Worm (Caenorhabditis elegans) whole organism, late embryonic: ENCODE data around the gene F44F4.3.
A peak's percentile ranks its signal among the peaks of the same experiment; 100 is the strongest.

Experiments used
- K09A11.1 ChIP-seq: sonication (generic microtip); optimal IDR thresholded peaks from 2 replicates; lab custom pipeline; 2017; ENCODE audit warnings: antibody characterized with exemption, mild to moderate bottlenecking, missing genetic modification characterization, missing compliant biosample characterization; ENCODE audit not compliant: insufficient read depth
- T23F11.4 ChIP-seq: fragments of 200-800 bp; sonication (Bioruptor generic); optimal IDR thresholded peaks from 2 replicates; lab custom pipeline; 2018; ENCODE audit warnings: mild to moderate bottlenecking, missing genetic modification characterization, missing compliant biosample characterization
- ama-1 ChIP-seq: fragments of 150-350 bp; optimal IDR thresholded peaks from 2 replicates; lab custom pipeline; 2014
- ceh-18 ChIP-seq: sonication (generic microtip); optimal IDR thresholded peaks from 2 replicates; lab custom pipeline; 2016; ENCODE audit warnings: missing genetic modification characterization, missing compliant biosample characterization
- ceh-2 ChIP-seq: sonication (generic microtip); optimal IDR thresholded peaks from 2 replicates; lab custom pipeline; 2016; ENCODE audit warnings: missing genotype, missing genetic modification characterization, missing compliant biosample characterization
- ceh-22 ChIP-seq: sonication (generic microtip); optimal IDR thresholded peaks from 2 replicates; lab custom pipeline; 2017; ENCODE audit warnings: missing biosample characterization, missing genetic modification characterization
- ceh-24 ChIP-seq: sonication (generic microtip); optimal IDR thresholded peaks from 2 replicates; lab custom pipeline; 2016; ENCODE audit warnings: mild to moderate bottlenecking, missing genetic modification characterization, missing compliant biosample characterization
- ceh-48 ChIP-seq: sonication (generic microtip); optimal IDR thresholded peaks from 2 replicates; lab custom pipeline; 2016; ENCODE audit warnings: missing genetic modification characterization, inconsistent platforms, missing compliant biosample characterization
- ceh-9 ChIP-seq: sonication (generic microtip); optimal IDR thresholded peaks from 2 replicates; lab custom pipeline; 2016; ENCODE audit warnings: mild to moderate bottlenecking, missing genetic modification characterization, inconsistent platforms, missing compliant biosample characterization
- che-1 ChIP-seq: sonication (generic microtip); optimal IDR thresholded peaks from 2 replicates; lab custom pipeline; 2016; ENCODE audit warnings: mild to moderate bottlenecking, missing genetic modification characterization, missing compliant biosample characterization
- dmd-4 ChIP-seq: sonication (generic microtip); optimal IDR thresholded peaks from 2 replicates; lab custom pipeline; 2016; ENCODE audit warnings: borderline replicate concordance, missing genetic modification characterization, missing compliant biosample characterization
- elt-2 ChIP-seq: sonication (generic microtip); optimal IDR thresholded peaks from 2 replicates; lab custom pipeline; 2016; ENCODE audit warnings: missing genetic modification reagents, missing genetic modification characterization, missing compliant biosample characterization
- elt-4 ChIP-seq: sonication (generic microtip); optimal IDR thresholded peaks from 2 replicates; lab custom pipeline; 2016; ENCODE audit warnings: missing genetic modification characterization, missing compliant biosample characterization
- eyg-1 ChIP-seq: sonication (generic microtip); optimal IDR thresholded peaks from 2 replicates; lab custom pipeline; 2016; ENCODE audit warnings: missing genotype, missing genetic modification characterization, missing compliant biosample characterization
- fkh-10 ChIP-seq: fragments of 150-350 bp; optimal IDR thresholded peaks from 2 replicates; lab custom pipeline; 2014; ENCODE audit warnings: missing biosample characterization, missing genetic modification reagents, missing genetic modification characterization
- hlh-30 ChIP-seq: sonication (generic microtip); optimal IDR thresholded peaks from 2 replicates; lab custom pipeline; 2017; ENCODE audit warnings: antibody characterized with exemption, missing genetic modification characterization, missing compliant biosample characterization; ENCODE audit not compliant: insufficient read depth
- hlh-8 ChIP-seq: sonication (generic microtip); optimal IDR thresholded peaks from 2 replicates; lab custom pipeline; 2016; ENCODE audit warnings: missing genotype, missing genetic modification characterization, missing compliant biosample characterization
- lim-6 ChIP-seq: sonication (generic microtip); optimal IDR thresholded peaks from 2 replicates; lab custom pipeline; 2016; ENCODE audit warnings: missing genetic modification characterization, missing compliant biosample characterization
- lin-11 ChIP-seq: fragments of 200-800 bp; sonication (Bioruptor generic); optimal IDR thresholded peaks from 2 replicates; lab custom pipeline; 2018; ENCODE audit warnings: mild to moderate bottlenecking, missing genetic modification characterization, missing compliant biosample characterization
- madf-2 ChIP-seq: sonication (generic microtip); optimal IDR thresholded peaks from 2 replicates; lab custom pipeline; 2017; ENCODE audit warnings: missing genetic modification characterization, missing compliant biosample characterization
- mec-3 ChIP-seq: sonication (generic microtip); optimal IDR thresholded peaks from 2 replicates; lab custom pipeline; 2016; ENCODE audit warnings: borderline replicate concordance, missing genetic modification characterization, missing compliant biosample characterization
- nfya-1 ChIP-seq: sonication (generic microtip); optimal IDR thresholded peaks from 2 replicates; lab custom pipeline; 2017; ENCODE audit warnings: missing genetic modification characterization, mild to moderate bottlenecking, missing compliant biosample characterization, antibody characterized with exemption, moderate library complexity
- nhr-11 ChIP-seq: fragments of 150-350 bp; optimal IDR thresholded peaks from 2 replicates; lab custom pipeline; 2014; ENCODE audit warnings: missing biosample characterization, missing genetic modification characterization
- npax-4 ChIP-seq: sonication (generic microtip); optimal IDR thresholded peaks from 2 replicates; lab custom pipeline; 2016; ENCODE audit warnings: missing genetic modification characterization, missing compliant biosample characterization
- odd-2 ChIP-seq: sonication (generic microtip); optimal IDR thresholded peaks from 2 replicates; lab custom pipeline; 2017; ENCODE audit warnings: antibody characterized with exemption, mild to moderate bottlenecking, missing genetic modification characterization, missing compliant biosample characterization
- pha-2 ChIP-seq: sonication (generic microtip); optimal IDR thresholded peaks from 2 replicates; lab custom pipeline; 2017; ENCODE audit warnings: mild to moderate bottlenecking, missing genetic modification characterization, missing compliant biosample characterization
- pha-4 ChIP-seq: fragments of 150-350 bp; optimal IDR thresholded peaks from 2 replicates; lab custom pipeline; 2018; ENCODE audit warnings: missing biosample characterization, missing genetic modification reagents, missing genetic modification characterization
- pros-1 ChIP-seq: fragments of 150-350 bp; optimal IDR thresholded peaks from 2 replicates; lab custom pipeline; 2014; ENCODE audit warnings: missing biosample characterization, missing genetic modification reagents, missing genetic modification characterization
- ref-2 ChIP-seq: sonication (generic microtip); optimal IDR thresholded peaks from 2 replicates; lab custom pipeline; 2016; ENCODE audit warnings: missing genetic modification characterization, missing compliant biosample characterization
- rnt-1 ChIP-seq: sonication (generic microtip); optimal IDR thresholded peaks from 2 replicates; lab custom pipeline; 2016; ENCODE audit warnings: missing genetic modification characterization, missing compliant biosample characterization
- sox-4 ChIP-seq: sonication (generic microtip); optimal IDR thresholded peaks from 2 replicates; lab custom pipeline; 2017; ENCODE audit warnings: mild to moderate bottlenecking, missing genetic modification characterization, inconsistent platforms, missing compliant biosample characterization
- tbx-7 ChIP-seq: sonication (generic microtip); optimal IDR thresholded peaks from 2 replicates; lab custom pipeline; 2016; ENCODE audit warnings: missing genotype, missing genetic modification characterization, missing compliant biosample characterization
- ttx-3 ChIP-seq: sonication (generic microtip); optimal IDR thresholded peaks from 2 replicates; lab custom pipeline; 2016; ENCODE audit warnings: missing genetic modification reagents, missing genetic modification characterization, missing compliant biosample characterization
- unc-42 ChIP-seq: sonication (generic microtip); optimal IDR thresholded peaks from 2 replicates; lab custom pipeline; 2016; ENCODE audit warnings: missing genotype, missing genetic modification characterization, missing compliant biosample characterization
- unc-55 ChIP-seq: sonication (generic microtip); optimal IDR thresholded peaks from 2 replicates; lab custom pipeline; 2017; ENCODE audit warnings: missing biosample characterization, missing genetic modification reagents, missing genetic modification characterization
- unc-86 ChIP-seq: sonication (generic microtip); optimal IDR thresholded peaks from 2 replicates; lab custom pipeline; 2016; ENCODE audit warnings: missing genetic modification characterization, missing compliant biosample characterization
- zip-5 ChIP-seq: sonication (generic microtip); optimal IDR thresholded peaks from 2 replicates; lab custom pipeline; 2016; ENCODE audit warnings: missing genetic modification characterization, missing compliant biosample characterization
- ztf-16 ChIP-seq: sonication (generic microtip); optimal IDR thresholded peaks from 2 replicates; lab custom pipeline; 2017; ENCODE audit warnings: missing genetic modification characterization, missing compliant biosample characterization

Gene F44F4.3

ce11 chrII:10852880-10853279 lies 32.8 kb downstream of the F44F4.3 start:
- TF ChIP-seq rnt-1 (tag; lab: Kevin White, UChicago): no peak
- no peak for TF ChIP-seq unc-86 (tag; lab: Kevin White, UChicago)
- TF ChIP-seq mec-3 (tag; lab: Kevin White, UChicago): no peak
- TF ChIP-seq dmd-4: no peak
- TF ChIP-seq hlh-30: no peak
- no peak for TF ChIP-seq npax-4
- no peak for TF ChIP-seq elt-2
- TF ChIP-seq unc-42 (tag; lab: Kevin White, UChicago): no peak
- no peak for TF ChIP-seq ama-1 (lab: Kevin White, UChicago)
- no peak for TF ChIP-seq madf-2
- no peak for TF ChIP-seq ceh-2 (tag; lab: Kevin White, UChicago)
- no peak for TF ChIP-seq eyg-1 (tag; lab: Kevin White, UChicago)
- no peak for TF ChIP-seq nfya-1 (tag; lab: Kevin White, UChicago)
- no peak for TF ChIP-seq elt-4 (tag; lab: Kevin White, UChicago)

- TF ChIP-seq unc-55: peak; percentile 100
- peak; percentile 68 for TF ChIP-seq hlh-30
- TF ChIP-seq ceh-18 (tag; lab: Kevin White, UChicago): peak; percentile 54
- TF ChIP-seq pros-1 (tag; lab: Kevin White, UChicago): no peak
- no peak for TF ChIP-seq elt-2
- no peak for TF ChIP-seq pha-2 (tag; lab: Kevin White, UChicago)
- TF ChIP-seq hlh-8: no peak
- TF ChIP-seq ref-2 (tag; lab: Kevin White, UChicago): peak; percentile 31
- no peak for TF ChIP-seq fkh-10 (GFP tag; lab: Kevin White, UChicago)
- TF ChIP-seq nfya-1 (tag; lab: Kevin White, UChicago): peak; percentile 41
Observed at ce11 chrII:10851110-10851509, 34.6 kb downstream of the F44F4.3 start.

DNA sequence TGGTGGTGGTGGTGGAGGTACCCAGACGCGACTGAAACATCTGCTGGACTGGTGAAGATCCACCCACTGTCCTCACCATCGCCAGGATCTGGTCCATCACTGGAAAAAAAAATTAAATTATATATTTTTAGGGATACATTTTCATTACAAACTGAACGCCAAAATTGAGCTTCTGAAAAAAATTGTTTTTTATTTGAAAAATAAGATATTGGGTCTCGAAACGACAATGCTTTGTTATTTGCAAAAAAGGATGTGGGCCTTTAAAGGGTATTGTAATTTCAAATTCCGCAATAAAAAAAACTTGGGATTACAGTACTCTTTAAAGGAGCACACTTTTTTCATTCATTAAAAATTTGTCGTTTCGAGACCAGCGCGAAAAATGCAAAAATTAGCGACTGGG lies 35.8 kb downstream of the F44F4.3 start, which contains the start of gene M106.2:
Gene M106.2, minus strand, starts transcription at position 101 of the 400 bp plus-strand sequence.
- no peak for TF ChIP-seq unc-86 (tag; lab: Kevin White, UChicago)
- no peak for TF ChIP-seq odd-2
- no peak for TF ChIP-seq ztf-16 (tag; lab: Kevin White, UChicago)
- TF ChIP-seq ceh-22 (tag; lab: Kevin White, UChicago): no peak
- TF ChIP-seq ceh-24 (tag; lab: Kevin White, UChicago): no peak
- no peak for TF ChIP-seq nhr-11 (tag; lab: Kevin White, UChicago)
- TF ChIP-seq fkh-10 (GFP tag; lab: Kevin White, UChicago): no peak
- TF ChIP-seq lim-6: no peak
- no peak for TF ChIP-seq che-1

- TF ChIP-seq ttx-3 (tag; lab: Kevin White, UChicago): no peak
- TF ChIP-seq pha-4 (tag; lab: Kevin White, UChicago): no peak
- TF ChIP-seq hlh-8: no peak
- no peak for TF ChIP-seq ceh-48 (tag; lab: Kevin White, UChicago)
- TF ChIP-seq K09A11.1: no peak
- TF ChIP-seq madf-2: no peak
- no peak for TF ChIP-seq sox-4
- no peak for TF ChIP-seq ceh-24 (tag; lab: Kevin White, UChicago)
- no peak for TF ChIP-seq ref-2 (tag; lab: Kevin White, UChicago)
- TF ChIP-seq T23F11.4 (GFP tag; lab: Kevin White, UChicago): no peak
- no peak for TF ChIP-seq tbx-7 (tag; lab: Kevin White, UChicago)
- TF ChIP-seq ceh-9: no peak
- TF ChIP-seq zip-5 (tag; lab: Kevin White, UChicago): no peak
- no peak for TF ChIP-seq lin-11 (tag; lab: Kevin White, UChicago)
- TF ChIP-seq pros-1 (tag; lab: Kevin White, UChicago): no peak
- TF ChIP-seq rnt-1 (tag; lab: Kevin White, UChicago): no peak
- TF ChIP-seq unc-42 (tag; lab: Kevin White, UChicago): no peak
- TF ChIP-seq che-1: no peak
Observed at ce11 chrII:10847057-10847456, 38.7 kb downstream of the F44F4.3 start.
